Worm (Caenorhabditis elegans) whole organism, L4/young adult: ENCODE measurements around the gene lin-25.

ENCODE experiments used
- W03F9.2 ChIP-seq: fragments of 150-350 bp; optimal IDR thresholded peaks from 2 replicates; lab custom pipeline; 2014; ENCODE audit warnings: missing biosample characterization, missing genetic modification characterization
- him-1 ChIP-seq: sonication (generic microtip); optimal IDR thresholded peaks from 2 replicates; lab custom pipeline; 2016; ENCODE audit warnings: missing genotype, missing genetic modification reagents, missing genetic modification characterization, missing compliant biosample characterization

ce11 chrV:12704077-12704476, 54.4 kb downstream of the lin-25 start, which contains the start of gene R11D1.1:
- TF ChIP-seq him-1 (tag; lab: Kevin White, UChicago) (no peak), W03F9.2 (tag; lab: Kevin White, UChicago) (no peak)
